Worm (Caenorhabditis elegans) whole organism, L3 larva: Measurements from ENCODE around the gene sym-4.

ENCODE experiments used
- R02D3.7 ChIP-seq: fragments of 150-350 bp; optimal IDR thresholded peaks from 2 replicates; lab custom pipeline; 2014; ENCODE audit warnings: missing biosample characterization, missing genetic modification characterization
- ZK546.5 ChIP-seq: sonication (generic microtip); optimal IDR thresholded peaks from 2 replicates; lab custom pipeline; 2017; ENCODE audit warnings: missing biosample characterization, missing genetic modification characterization
- aly-2 ChIP-seq: fragments of 150-350 bp; optimal IDR thresholded peaks from 2 replicates; lab custom pipeline; 2014; ENCODE audit warnings: missing biosample characterization, missing genetic modification characterization
- ama-1 ChIP-seq: fragments of 150-350 bp; optimal IDR thresholded peaks from 2 replicates; lab custom pipeline; 2018
- ceh-16 ChIP-seq: sonication (generic microtip); optimal IDR thresholded peaks from 2 replicates; lab custom pipeline; 2017; ENCODE audit warnings: missing biosample characterization, missing genetic modification characterization
- ceh-28 ChIP-seq: fragments of 150-350 bp; optimal IDR thresholded peaks from 2 replicates; lab custom pipeline; 2014; ENCODE audit warnings: missing biosample characterization, missing genetic modification reagents, missing genetic modification characterization
- ceh-82 ChIP-seq: fragments of 150-350 bp; optimal IDR thresholded peaks from 2 replicates; lab custom pipeline; 2014; ENCODE audit warnings: missing biosample characterization, missing genetic modification characterization
- ceh-9 ChIP-seq: sonication (generic microtip); optimal IDR thresholded peaks from 2 replicates; lab custom pipeline; 2018; ENCODE audit warnings: missing biosample characterization, missing genetic modification characterization
- daf-12 ChIP-seq: fragments of 150-350 bp; optimal IDR thresholded peaks from 2 replicates; lab custom pipeline; 2014; ENCODE audit warnings: missing biosample characterization, missing genetic modification reagents, missing genetic modification characterization
- egl-27 ChIP-seq: sonication (generic microtip); optimal IDR thresholded peaks from 4 replicates; lab custom pipeline; 2017; ENCODE audit warnings: missing biosample characterization, missing genetic modification reagents, missing genetic modification characterization
- egl-5 ChIP-seq: fragments of 150-350 bp; optimal IDR thresholded peaks from 2 replicates; lab custom pipeline; 2017; ENCODE audit warnings: missing biosample characterization, missing genetic modification reagents, missing genetic modification characterization, inconsistent platforms
- elt-1 ChIP-seq: fragments of 150-350 bp; optimal IDR thresholded peaks from 2 replicates; lab custom pipeline; 2014; ENCODE audit warnings: missing biosample characterization, missing genetic modification characterization
- elt-2 ChIP-seq: sonication (generic microtip); optimal IDR thresholded peaks from 2 replicates; lab custom pipeline; 2016; ENCODE audit warnings: missing genetic modification reagents, mild to moderate bottlenecking, missing genetic modification characterization, missing compliant biosample characterization
- elt-3 ChIP-seq, 3 experiments: fragments of 150-350 bp in 1 of 3; sonication (generic microtip) in 2 of 3; optimal IDR thresholded peaks; 2 replicates in 2 of 3; 4 replicates in 1 of 3; lab custom pipeline; 2014 to 2017; ENCODE audit warnings: missing biosample characterization in 3 of 3, missing genetic modification characterization in 3 of 3
- eor-1 ChIP-seq, 2 experiments: fragments of 150-350 bp; optimal IDR thresholded peaks; 2 replicates each; lab custom pipeline; 2014 to 2018; ENCODE audit warnings: missing biosample characterization in 2 of 2, missing genetic modification characterization in 2 of 2
- fkh-10 ChIP-seq: sonication (generic microtip); optimal IDR thresholded peaks from 2 replicates; lab custom pipeline; 2017; ENCODE audit warnings: missing biosample characterization, missing genetic modification reagents, missing genetic modification characterization
- fkh-2 ChIP-seq: fragments of 150-350 bp; optimal IDR thresholded peaks from 2 replicates; lab custom pipeline; 2014; ENCODE audit warnings: missing biosample characterization, missing genetic modification reagents, missing genetic modification characterization
- fos-1 ChIP-seq: fragments of 150-350 bp; optimal IDR thresholded peaks from 2 replicates; lab custom pipeline; 2014; ENCODE audit warnings: missing biosample characterization, missing genetic modification characterization
- hmg-11 ChIP-seq: sonication (generic microtip); optimal IDR thresholded peaks from 2 replicates; lab custom pipeline; 2016; ENCODE audit warnings: missing genetic modification characterization, missing compliant biosample characterization
- jun-1 ChIP-seq: fragments of 150-350 bp; optimal IDR thresholded peaks from 2 replicates; lab custom pipeline; 2014; ENCODE audit warnings: missing biosample characterization, missing genetic modification reagents, missing genetic modification characterization
- lin-15B ChIP-seq: fragments of 150-350 bp; optimal IDR thresholded peaks from 2 replicates; lab custom pipeline; 2014; ENCODE audit warnings: missing biosample characterization, missing genetic modification characterization
- lin-39 ChIP-seq: fragments of 150-350 bp; optimal IDR thresholded peaks from 2 replicates; lab custom pipeline; 2018; ENCODE audit warnings: missing biosample characterization, missing genetic modification reagents, missing genetic modification characterization
- lsy-12 ChIP-seq: sonication (generic microtip); optimal IDR thresholded peaks from 2 replicates; lab custom pipeline; 2016; ENCODE audit warnings: mild to moderate bottlenecking, missing genetic modification characterization, missing compliant biosample characterization
- mdl-1 ChIP-seq: fragments of 150-350 bp; optimal IDR thresholded peaks from 2 replicates; lab custom pipeline; 2014; ENCODE audit warnings: missing biosample characterization, missing genetic modification characterization
- mml-1 ChIP-seq: fragments of 150-350 bp; sonication (generic microtip); optimal IDR thresholded peaks from 3 replicates; lab custom pipeline; 2014; ENCODE audit warnings: missing biosample characterization, missing genetic modification characterization
- nfya-1 ChIP-seq: sonication (generic microtip); optimal IDR thresholded peaks from 2 replicates; lab custom pipeline; 2017; ENCODE audit warnings: missing genetic modification characterization, mild to moderate bottlenecking, missing compliant biosample characterization, antibody characterized with exemption, moderate library complexity; ENCODE audit not compliant: insufficient read depth
- nhr-11 ChIP-seq: fragments of 150-350 bp; optimal IDR thresholded peaks from 2 replicates; lab custom pipeline; 2014; ENCODE audit warnings: missing biosample characterization, missing genetic modification characterization
- nhr-12 ChIP-seq: fragments of 150-350 bp; optimal IDR thresholded peaks from 2 replicates; lab custom pipeline; 2014; ENCODE audit warnings: missing biosample characterization, missing genetic modification characterization
- nhr-23 ChIP-seq: fragments of 150-350 bp; optimal IDR thresholded peaks from 2 replicates; lab custom pipeline; 2014; ENCODE audit warnings: missing biosample characterization, missing genetic modification reagents, missing genetic modification characterization
- nhr-237 ChIP-seq: fragments of 150-350 bp; optimal IDR thresholded peaks from 2 replicates; lab custom pipeline; 2014; ENCODE audit warnings: missing biosample characterization, missing genetic modification characterization
- nhr-25 ChIP-seq: sonication (generic microtip); optimal IDR thresholded peaks from 2 replicates; lab custom pipeline; 2017; ENCODE audit warnings: missing biosample characterization, missing genetic modification characterization
- nhr-28 ChIP-seq: fragments of 150-350 bp; optimal IDR thresholded peaks from 2 replicates; lab custom pipeline; 2014; ENCODE audit warnings: missing biosample characterization, missing genetic modification characterization
- nhr-43 ChIP-seq: sonication (generic microtip); optimal IDR thresholded peaks from 2 replicates; lab custom pipeline; 2016; ENCODE audit warnings: mild to moderate bottlenecking, missing genetic modification characterization, missing compliant biosample characterization; ENCODE audit not compliant: poor library complexity, severe bottlenecking
- nhr-67 ChIP-seq: fragments of 150-350 bp; optimal IDR thresholded peaks from 2 replicates; lab custom pipeline; 2014; ENCODE audit warnings: missing biosample characterization, missing genetic modification characterization
- nhr-76 ChIP-seq: fragments of 150-350 bp; sonication (generic microtip); optimal IDR thresholded peaks from 5 replicates; lab custom pipeline; 2014; ENCODE audit warnings: missing biosample characterization, missing genetic modification characterization
- nhr-77 ChIP-seq: fragments of 150-350 bp; optimal IDR thresholded peaks from 2 replicates; lab custom pipeline; 2014; ENCODE audit warnings: missing biosample characterization, missing genetic modification characterization
- pha-4 ChIP-seq: fragments of 150-350 bp; optimal IDR thresholded peaks from 2 replicates; lab custom pipeline; 2014; ENCODE audit warnings: missing biosample characterization, missing genetic modification reagents, missing genetic modification characterization
- pqm-1 ChIP-seq: fragments of 150-350 bp; optimal IDR thresholded peaks from 2 replicates; lab custom pipeline; 2017; ENCODE audit warnings: missing biosample characterization, missing genetic modification characterization, inconsistent platforms
- sea-2 ChIP-seq: fragments of 150-350 bp; sonication (generic microtip); optimal IDR thresholded peaks from 4 replicates; lab custom pipeline; 2014; ENCODE audit warnings: missing biosample characterization, missing genetic modification reagents, missing genetic modification characterization
- skn-1 ChIP-seq: fragments of 150-350 bp; optimal IDR thresholded peaks from 2 replicates; lab custom pipeline; 2014; ENCODE audit warnings: missing biosample characterization, missing genetic modification characterization
- snpc-4 ChIP-seq: fragments of 150-350 bp; optimal IDR thresholded peaks from 2 replicates; lab custom pipeline; 2014; ENCODE audit warnings: missing biosample characterization, missing genetic modification characterization
- tbx-2 ChIP-seq: sonication (generic microtip); optimal IDR thresholded peaks from 2 replicates; lab custom pipeline; 2016; ENCODE audit warnings: mild to moderate bottlenecking, missing genetic modification characterization, missing compliant biosample characterization
- unc-39 ChIP-seq: sonication (generic microtip); optimal IDR thresholded peaks from 4 replicates; lab custom pipeline; 2017; ENCODE audit warnings: missing biosample characterization, missing genetic modification characterization
- unc-62 ChIP-seq: fragments of 150-350 bp; sonication (generic microtip); optimal IDR thresholded peaks from 4 replicates; lab custom pipeline; 2014; ENCODE audit warnings: missing biosample characterization, missing genetic modification reagents, missing genetic modification characterization
- zag-1 ChIP-seq: fragments of 150-350 bp; optimal IDR thresholded peaks from 2 replicates; lab custom pipeline; 2014; ENCODE audit warnings: missing biosample characterization, missing genetic modification characterization
- ztf-11 ChIP-seq: fragments of 150-350 bp; optimal IDR thresholded peaks from 2 replicates; lab custom pipeline; 2014; ENCODE audit warnings: missing biosample characterization, missing genetic modification characterization
- ztf-4 ChIP-seq: fragments of 150-350 bp; optimal IDR thresholded peaks from 2 replicates; lab custom pipeline; 2014; ENCODE audit warnings: missing biosample characterization, missing genetic modification characterization

sym-4 gene

ce11 chrX:14169569-14170031 is at the start of gene sym-4:
Gene sym-4 (minus strand): TSS chrX:14169619.
- TF ChIP-seq sea-2 (GFP tag; lab: Kevin White, UChicago) (no peak), mml-1 (tag; lab: Kevin White, UChicago) (no peak), eor-1 (tag; optimal IDR thresholded peaks at IDR 0.05; lab: Kevin White, UChicago) (no peak), ceh-9 (no peak), egl-5 (tag; lab: Kevin White, UChicago) (peak; percentile 61), fos-1 (tag; lab: Kevin White, UChicago) (peak; percentile 63), mdl-1 (tag; lab: Kevin White, UChicago) (peak; percentile 67), elt-2 (tag; lab: Kevin White, UChicago) (peak; percentile 90), pha-4 (tag; lab: Kevin White, UChicago) (peak; percentile 95), skn-1 (tag; lab: Kevin White, UChicago) (peak; percentile 42), daf-12 (no peak), pqm-1 (tag; lab: Kevin White, UChicago) (peak; percentile 96), unc-39 (tag; lab: Kevin White, UChicago) (no peak), ama-1 (peak; percentile 69), fkh-2 (tag; lab: Kevin White, UChicago) (no peak), nhr-237 (tag; lab: Kevin White, UChicago) (no peak), R02D3.7 (tag; lab: Kevin White, UChicago) (peak; percentile 69), nhr-23 (tag; lab: Kevin White, UChicago) (peak; percentile 93), jun-1 (peak; percentile 90), ztf-4 (tag; lab: Kevin White, UChicago) (peak; percentile 29), aly-2 (no peak), nfya-1 (peak; percentile 91), ceh-16 (no peak), ZK546.5 (tag; lab: Kevin White, UChicago) (no peak), lin-15B (tag; lab: Kevin White, UChicago) (peak; percentile 94), lsy-12 (tag; lab: Kevin White, UChicago) (peak; percentile 80), tbx-2 (tag; lab: Kevin White, UChicago) (peak; percentile 68), nhr-77 (tag; lab: Kevin White, UChicago) (peak; percentile 41), ceh-28 (peak; percentile 88), ztf-11 (no peak), nhr-12 (tag; lab: Kevin White, UChicago) (no peak), nhr-67 (tag; lab: Kevin White, UChicago) (no peak), elt-1 (tag; lab: Kevin White, UChicago) (peak; percentile 27), hmg-11 (tag; lab: Kevin White, UChicago) (peak; percentile 96), nhr-76 (tag; lab: Kevin White, UChicago) (peak; percentile 64), zag-1 (no peak), fkh-10 (peak; percentile 61), nhr-28 (no peak), egl-27 (peak; percentile 50), elt-3 (tag; optimal IDR thresholded peaks at IDR 0.05; lab: Kevin White, UChicago) (peak in 2 of 3 experiments; percentile 47 to 85), nhr-25 (tag; lab: Kevin White, UChicago) (peak; percentile 97), nhr-43 (peak; percentile 94), nhr-11 (peak; percentile 63), lin-39 (peak; percentile 90), snpc-4 (tag; lab: Kevin White, UChicago) (peak; percentile 90), ceh-82 (tag; lab: Kevin White, UChicago) (peak; percentile 44), unc-62 (GFP tag; lab: Kevin White, UChicago) (peak; percentile 58)
- TF ChIP-seq, all 47 proteins: peak for 31
